Fruit fly (Drosophila melanogaster) whole organism, embryonic: ENCODE results near the gene CG7011.

ENCODE experiments used
- Blimp-1 ChIP-seq: fragments of 200-800 bp; sonication (Bioruptor generic); optimal IDR thresholded peaks from 3 replicates; lab custom pipeline; 2018; ENCODE audit warnings: missing biosample characterization, missing genetic modification characterization, mild to moderate bottlenecking, moderate library complexity, missing genetic modification reagents
- C15 ChIP-seq: fragments of 200-800 bp; sonication (Bioruptor generic); IDR thresholded peaks from 3 replicates; pipeline ENCODE4 v1.3.6; 2022; ENCODE audit warnings: missing biosample characterization, missing genetic modification characterization
- CG11696 ChIP-seq: fragments of 200-800 bp; sonication (Bioruptor generic); IDR thresholded peaks from 2 replicates; pipeline ENCODE4 v1.3.6; 2022; ENCODE audit warnings: missing biosample characterization, missing genetic modification characterization
- CG12219 ChIP-seq: fragments of 200-800 bp; sonication (Bioruptor generic); optimal IDR thresholded peaks from 3 replicates; lab custom pipeline; 2018; ENCODE audit warnings: missing biosample characterization, mild to moderate bottlenecking, missing genetic modification characterization
- CG12942 ChIP-seq: fragments of 200-800 bp; sonication (Bioruptor generic); optimal IDR thresholded peaks from 3 replicates; lab custom pipeline; 2016; ENCODE audit warnings: missing biosample characterization, missing genetic modification characterization
- CG14667 ChIP-seq: fragments of 200-800 bp; sonication (Bioruptor generic); IDR thresholded peaks from 2 replicates; pipeline ENCODE4 v1.3.6; 2022; ENCODE audit warnings: missing biosample characterization, missing genetic modification characterization
- CG14710 ChIP-seq: fragments of 200-800 bp; sonication (Bioruptor generic); optimal IDR thresholded peaks from 3 replicates; lab custom pipeline; 2019; ENCODE audit warnings: missing biosample characterization, mild to moderate bottlenecking, missing genetic modification characterization, moderate library complexity
- CG15269 ChIP-seq: fragments of 200-800 bp; sonication (Bioruptor generic); optimal IDR thresholded peaks from 2 replicates; lab custom pipeline; 2018; ENCODE audit warnings: missing biosample characterization, mild to moderate bottlenecking, missing genetic modification characterization, moderate library complexity
- CG15696 ChIP-seq: fragments of 200-800 bp; sonication (Bioruptor generic); optimal IDR thresholded peaks from 2 replicates; lab custom pipeline; 2019; ENCODE audit warnings: missing biosample characterization, mild to moderate bottlenecking, missing genetic modification characterization, moderate library complexity
- CG17186 ChIP-seq: fragments of 200-800 bp; sonication (Bioruptor generic); optimal IDR thresholded peaks from 3 replicates; lab custom pipeline; 2017; ENCODE audit warnings: missing biosample characterization, missing genetic modification reagents, missing genetic modification characterization
- CG17568 ChIP-seq: fragments of 200-800 bp; sonication (Bioruptor generic); optimal IDR thresholded peaks from 2 replicates; lab custom pipeline; 2018; ENCODE audit warnings: missing biosample characterization, mild to moderate bottlenecking, missing genetic modification characterization, moderate library complexity
- CG2678 ChIP-seq: fragments of 200-800 bp; sonication (Bioruptor generic); optimal IDR thresholded peaks from 3 replicates; lab custom pipeline; 2019; ENCODE audit warnings: missing biosample characterization, mild to moderate bottlenecking, missing genetic modification characterization, moderate library complexity
- CG31388 ChIP-seq: fragments of 200-800 bp; sonication (Bioruptor generic); optimal IDR thresholded peaks from 2 replicates; lab custom pipeline; 2016; ENCODE audit warnings: missing biosample characterization, missing genetic modification characterization
- CG3995 ChIP-seq: fragments of 200-800 bp; sonication (Bioruptor generic); optimal IDR thresholded peaks from 3 replicates; lab custom pipeline; 2016; ENCODE audit warnings: missing biosample characterization, missing genetic modification characterization
- CG4730 ChIP-seq: fragments of 200-800 bp; sonication (Bioruptor generic); IDR thresholded peaks from 2 replicates; pipeline ENCODE4 v1.3.6; 2022; ENCODE audit warnings: missing biosample characterization, missing genetic modification characterization
- CG4854 ChIP-seq: fragments of 200-800 bp; sonication (Bioruptor generic); optimal IDR thresholded peaks from 2 replicates; lab custom pipeline; 2016; ENCODE audit warnings: missing biosample characterization, missing genetic modification characterization, inconsistent platforms
- CG6683 ChIP-seq: fragments of 200-800 bp; sonication (Bioruptor generic); optimal IDR thresholded peaks from 2 replicates; lab custom pipeline; 2017; ENCODE audit warnings: missing biosample characterization, mild to moderate bottlenecking, missing genetic modification characterization, missing genetic modification reagents
- CG6689 ChIP-seq: fragments of 200-800 bp; sonication (Bioruptor generic); IDR thresholded peaks from 2 replicates; pipeline ENCODE4 v1.3.6; 2022; ENCODE audit warnings: missing biosample characterization, missing genetic modification characterization
- CG8944 ChIP-seq: fragments of 200-800 bp; sonication (Bioruptor generic); optimal IDR thresholded peaks from 3 replicates; lab custom pipeline; 2016; ENCODE audit warnings: missing biosample characterization, missing genetic modification characterization
- CkIIα-i1 ChIP-seq: fragments of 200-800 bp; sonication (Bioruptor generic); IDR thresholded peaks from 2 replicates; pipeline ENCODE4 v1.3.6; 2022; ENCODE audit warnings: missing biosample characterization, missing genetic modification characterization
- CoRest ChIP-seq: fragments of 200-800 bp; sonication (Bioruptor generic); optimal IDR thresholded peaks from 3 replicates; lab custom pipeline; 2018; ENCODE audit warnings: missing biosample characterization, mild to moderate bottlenecking, missing genetic modification characterization, moderate library complexity
- D19A ChIP-seq: fragments of 200-800 bp; optimal IDR thresholded peaks from 3 replicates; lab custom pipeline; 2019; ENCODE audit warnings: missing biosample characterization, mild to moderate bottlenecking, missing genetic modification characterization, moderate library complexity
- Dip3 ChIP-seq: fragments of 200-800 bp; sonication (Bioruptor generic); optimal IDR thresholded peaks from 3 replicates; lab custom pipeline; 2016; ENCODE audit warnings: missing biosample characterization, missing genetic modification characterization
- Eip74EF ChIP-seq, 2 experiments: fragments of 200-800 bp in 1 of 2; fragments of >200 bp in 1 of 2; sonication (Bioruptor generic) in 1 of 2; optimal IDR thresholded peaks; 2 replicates each; lab custom pipeline; 2017 to 2019; ENCODE audit warnings: missing biosample characterization in 2 of 2, missing genetic modification characterization in 2 of 2, mild to moderate bottlenecking in 1 of 2, moderate library complexity in 1 of 2
- Hey ChIP-seq: fragments of 200-800 bp; sonication (Bioruptor generic); optimal IDR thresholded peaks from 3 replicates; lab custom pipeline; 2018; ENCODE audit warnings: missing biosample characterization, mild to moderate bottlenecking, missing genetic modification characterization
- Hmr ChIP-seq: fragments of 200-800 bp; sonication (Bioruptor generic); optimal IDR thresholded peaks from 3 replicates; lab custom pipeline; 2017; ENCODE audit warnings: mild to moderate bottlenecking, missing biosample characterization, missing genetic modification reagents, missing genetic modification characterization
- Hr51 ChIP-seq, 2 experiments: fragments of 200-800 bp; sonication (Bioruptor generic); optimal IDR thresholded peaks; 2 replicates in 1 of 2; 3 replicates in 1 of 2; lab custom pipeline; 2016 to 2018; ENCODE audit warnings: missing biosample characterization in 2 of 2, missing genetic modification characterization in 2 of 2, mild to moderate bottlenecking in 1 of 2, moderate library complexity in 1 of 2
- NC2β ChIP-seq: fragments of 200-800 bp; sonication (Bioruptor generic); optimal IDR thresholded peaks from 2 replicates; lab custom pipeline; 2016; ENCODE audit warnings: missing biosample characterization, missing genetic modification characterization
- Optix ChIP-seq: fragments of 200-800 bp; sonication (Bioruptor generic); IDR thresholded peaks from 3 replicates; pipeline ENCODE4 v1.3.6; 2022; ENCODE audit warnings: missing biosample characterization, missing genetic modification characterization
- Poxn ChIP-seq: fragments of 200-800 bp; sonication (Bioruptor generic); IDR thresholded peaks from 2 replicates; pipeline ENCODE4 v1.3.6; 2022; ENCODE audit warnings: missing biosample characterization, missing genetic modification characterization
- Ptx1 ChIP-seq: fragments of 200-800 bp; sonication (Bioruptor generic); IDR thresholded peaks from 2 replicates; pipeline ENCODE4 v1.3.6; 2022; ENCODE audit warnings: missing biosample characterization, missing genetic modification characterization
- Rx ChIP-seq: fragments of 200-800 bp; sonication (Bioruptor generic); IDR thresholded peaks from 2 replicates; pipeline ENCODE4 v1.3.6; 2022; ENCODE audit warnings: missing biosample characterization, missing genetic modification characterization
- Sox100B ChIP-seq: fragments of 200-800 bp; sonication (Bioruptor generic); optimal IDR thresholded peaks from 3 replicates; lab custom pipeline; 2018; ENCODE audit warnings: missing biosample characterization, mild to moderate bottlenecking, missing genetic modification characterization
- Sox102F ChIP-seq: fragments of 200-800 bp; sonication (Bioruptor generic); optimal IDR thresholded peaks from 2 replicates; lab custom pipeline; 2018; ENCODE audit warnings: missing biosample characterization, mild to moderate bottlenecking, missing genetic modification characterization, moderate library complexity
- ara ChIP-seq: fragments of 200-800 bp; sonication (Bioruptor generic); IDR thresholded peaks from 2 replicates; pipeline ENCODE4 v1.3.6; 2022; ENCODE audit warnings: missing biosample characterization, missing genetic modification characterization
- bcd ChIP-seq: fragments of 200-800 bp; sonication (Bioruptor generic); optimal IDR thresholded peaks from 2 replicates; lab custom pipeline; 2017; ENCODE audit warnings: missing biosample characterization, mild to moderate bottlenecking, missing genetic modification characterization
- bigmax ChIP-seq: fragments of 200-800 bp; sonication (Bioruptor generic); optimal IDR thresholded peaks from 2 replicates; lab custom pipeline; 2018; ENCODE audit warnings: missing biosample characterization, mild to moderate bottlenecking, missing genetic modification characterization
- cato ChIP-seq: fragments of 200-800 bp; sonication (Bioruptor generic); optimal IDR thresholded peaks from 2 replicates; lab custom pipeline; 2016; ENCODE audit warnings: missing biosample characterization, missing genetic modification characterization, borderline replicate concordance
- dimm ChIP-seq: fragments of 200-800 bp; sonication (Bioruptor generic); IDR thresholded peaks from 2 replicates; pipeline ENCODE4 v1.3.6; 2022; ENCODE audit warnings: missing biosample characterization, missing genetic modification characterization
- eyg ChIP-seq: fragments of 200-800 bp; sonication (Bioruptor generic); optimal IDR thresholded peaks from 3 replicates; lab custom pipeline; 2016; ENCODE audit warnings: missing biosample characterization, missing genetic modification characterization
- gem ChIP-seq: fragments of 200-800 bp; sonication (Bioruptor generic); optimal IDR thresholded peaks from 2 replicates; lab custom pipeline; 2019; ENCODE audit warnings: missing biosample characterization, mild to moderate bottlenecking, missing genetic modification characterization, moderate library complexity
- jumu ChIP-seq: fragments of 200-800 bp; sonication (Bioruptor generic); optimal IDR thresholded peaks from 3 replicates; lab custom pipeline; 2016; ENCODE audit warnings: missing biosample characterization, missing genetic modification characterization
- lab ChIP-seq: fragments of 200-800 bp; sonication (Bioruptor generic); optimal IDR thresholded peaks from 3 replicates; lab custom pipeline; 2017; ENCODE audit warnings: missing biosample characterization, missing genetic modification characterization, mild to moderate bottlenecking, moderate library complexity, missing genetic modification reagents
- lov ChIP-seq, 2 experiments: fragments of 200-800 bp in 1 of 2; fragments of >200 bp in 1 of 2; sonication (Bioruptor generic) in 1 of 2; IDR thresholded peaks in 1 of 2; optimal IDR thresholded peaks in 1 of 2; 2 replicates in 1 of 2; 3 replicates in 1 of 2; pipeline versions ENCODE4 v1.3.6 to Lab custom; 2017 to 2022; ENCODE audit warnings: missing biosample characterization in 1 of 2, missing genetic modification characterization in 1 of 2
- org-1 ChIP-seq: fragments of 200-800 bp; sonication (Bioruptor generic); optimal IDR thresholded peaks from 2 replicates; lab custom pipeline; 2017; ENCODE audit warnings: missing biosample characterization, missing genetic modification characterization
- rib ChIP-seq: fragments of 200-800 bp; sonication (Bioruptor generic); IDR thresholded peaks from 2 replicates; pipeline ENCODE4 v1.3.6; 2022; ENCODE audit warnings: missing biosample characterization, missing genetic modification characterization
- sim ChIP-seq: fragments of 200-800 bp; sonication (Bioruptor generic); IDR thresholded peaks from 2 replicates; pipeline ENCODE4 v1.3.6; 2022; ENCODE audit warnings: missing biosample characterization, missing genetic modification characterization
- so ChIP-seq: fragments of 200-800 bp; sonication (Bioruptor generic); IDR thresholded peaks from 3 replicates; pipeline ENCODE4 v1.3.6; 2022; ENCODE audit warnings: missing biosample characterization, missing genetic modification characterization
- usp ChIP-seq: fragments of >200 bp; optimal IDR thresholded peaks from 2 replicates; lab custom pipeline; 2017; ENCODE audit warnings: missing biosample characterization, missing genetic modification characterization
- yki ChIP-seq: fragments of >200 bp; optimal IDR thresholded peaks from 3 replicates; lab custom pipeline; 2018

The CG7011 gene

DNA sequence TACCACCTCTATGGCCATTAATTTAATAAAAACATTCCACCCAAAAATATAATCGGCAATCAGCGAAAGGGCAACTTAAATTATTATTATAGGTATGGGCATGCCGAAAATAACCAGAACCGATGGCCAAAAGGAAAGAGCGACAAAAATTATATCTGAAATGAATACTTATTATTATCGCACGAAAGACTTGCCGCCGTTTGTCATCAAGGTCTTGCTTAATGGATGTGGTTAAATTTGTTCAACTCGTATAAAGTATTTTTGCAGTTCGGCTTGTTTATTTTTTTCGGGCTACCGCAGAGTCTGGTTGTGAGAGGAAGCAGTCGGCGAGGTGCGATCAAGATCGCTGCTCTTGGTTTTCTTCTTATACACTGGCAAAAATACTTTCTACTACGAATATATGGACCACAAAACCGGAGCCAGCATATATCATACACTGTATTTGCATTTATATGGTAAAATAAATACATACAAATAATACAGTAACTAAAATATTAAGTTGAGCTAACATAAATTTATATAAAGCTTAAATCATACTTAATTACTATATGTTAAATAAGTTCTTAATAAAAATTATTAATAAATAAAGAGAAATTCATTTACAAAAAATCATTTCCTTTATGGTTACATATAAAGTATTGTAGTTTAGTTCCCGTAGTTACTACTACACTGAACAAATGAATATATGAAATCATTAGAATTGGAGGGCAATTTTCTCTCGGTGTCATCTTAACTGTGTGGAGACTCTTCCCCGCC is 45.4 kb upstream of the CG7011 start (continued):
- TF ChIP-seq Hmr (GFP tag; lab: Kevin White, UChicago) (no peak), CG3995 (GFP tag; lab: Kevin White, UChicago) (no peak), CG4730 (GFP tag; lab: Robert Waterston, UW) (no peak), Blimp-1 (GFP tag; lab: Kevin White, UChicago) (peak; percentile 39), CG12219 (GFP tag; lab: Kevin White, UChicago) (no peak), CG11696 (GFP tag; lab: Robert Waterston, UW) (no peak), Hey (tag; lab: Kevin White, UChicago) (no peak), CG14710 (tag; lab: Kevin White, UChicago) (peak; percentile 49), CG6683 (no peak), eyg (GFP tag; lab: Kevin White, UChicago) (no peak), CG15696 (tag; lab: Kevin White, UChicago) (no peak), Ptx1 (0 out of 2 replicates have a peak, but pooled peaks have one; percentile 15), ara (GFP tag; lab: Robert Waterston, UW) (no peak), Sox102F (GFP tag; lab: Kevin White, UChicago) (peak; percentile 16), Optix (GFP tag; lab: Robert Waterston, UW) (no peak), C15 (GFP tag; lab: Robert Waterston, UW) (no peak), Hr51 (GFP tag; optimal IDR thresholded peaks at IDR 0.05; lab: Kevin White, UChicago) (no peak), usp (GFP tag; lab: Kevin White, UChicago) (no peak), sim (GFP tag; lab: Robert Waterston, UW) (no peak), CG12942 (GFP tag; lab: Kevin White, UChicago) (no peak), rib (GFP tag; lab: Robert Waterston, UW) (no peak), CG17568 (GFP tag; lab: Kevin White, UChicago) (no peak), NC2β (GFP tag; lab: Kevin White, UChicago) (no peak), yki (lab: Kevin White, UChicago) (no peak), so (no peak), D19A (tag; lab: Kevin White, UChicago) (peak; percentile 75), Dip3 (GFP tag; lab: Kevin White, UChicago) (no peak), lov (optimal IDR thresholded peaks at IDR 0.05; lab: Kevin White, UChicago) (no peak), lov (GFP tag; IDR thresholded peaks at IDR 0.05; lab: Robert Waterston, UW) (no peak), CkIIα-i1 (no peak), CG14667 (GFP tag; lab: Robert Waterston, UW) (no peak), CoRest (tag; lab: Kevin White, UChicago) (peak; percentile 8), cato (no peak), CG6689 (GFP tag; lab: Robert Waterston, UW) (no peak), bcd (GFP tag; lab: Kevin White, UChicago) (peak; percentile 7), gem (tag; lab: Kevin White, UChicago) (peak; percentile 47), bigmax (GFP tag; lab: Kevin White, UChicago) (no peak), dimm (GFP tag; lab: Robert Waterston, UW) (no peak), Eip74EF (GFP tag; optimal IDR thresholded peaks at IDR 0.05; lab: Kevin White, UChicago) (no peak), jumu (GFP tag; lab: Kevin White, UChicago) (no peak), lab (peak; percentile 6), org-1 (GFP tag; lab: Kevin White, UChicago) (no peak), CG15269 (tag; lab: Kevin White, UChicago) (no peak), Sox100B (peak; percentile 26), Rx (GFP tag; lab: Robert Waterston, UW) (no peak), CG31388 (no peak), CG8944 (GFP tag; lab: Kevin White, UChicago) (no peak), CG17186 (GFP tag; lab: Kevin White, UChicago) (no peak), Poxn (GFP tag; lab: Robert Waterston, UW) (no peak), CG4854 (GFP tag; lab: Kevin White, UChicago) (no peak), CG2678 (tag; lab: Kevin White, UChicago) (peak; percentile 9)
